Fruit fly (Drosophila melanogaster) whole organism, prepupa: ENCODE data around the gene CAH7.
A peak's percentile ranks its signal among the peaks of the same experiment; 100 is the strongest.

Experiments used
- Blimp-1 ChIP-seq: fragments of 200-800 bp; sonication (Bioruptor generic); optimal IDR thresholded peaks from 3 replicates; lab custom pipeline; 2017; ENCODE audit warnings: missing biosample characterization, missing genetic modification characterization, mild to moderate bottlenecking, moderate library complexity, missing genetic modification reagents
- CG10669 ChIP-seq: fragments of 200-800 bp; sonication (Bioruptor generic); optimal IDR thresholded peaks from 3 replicates; lab custom pipeline; 2018; ENCODE audit warnings: missing biosample characterization, mild to moderate bottlenecking, missing genetic modification characterization, moderate library complexity
- CG11902 ChIP-seq: fragments of 200-800 bp; sonication (Bioruptor generic); optimal IDR thresholded peaks from 3 replicates; lab custom pipeline; 2016; ENCODE audit warnings: missing biosample characterization, missing genetic modification characterization
- CG15336 ChIP-seq: fragments of 200-800 bp; sonication (Bioruptor generic); IDR thresholded peaks from 2 replicates; pipeline ENCODE4 v1.3.6; 2022; ENCODE audit warnings: missing biosample characterization, missing genetic modification characterization
- CG16779 ChIP-seq: fragments of 200-800 bp; sonication (Bioruptor generic); optimal IDR thresholded peaks from 3 replicates; lab custom pipeline; 2017; ENCODE audit warnings: missing biosample characterization, mild to moderate bottlenecking, missing genetic modification characterization
- CG31627 ChIP-seq: fragments of 200-800 bp; sonication (Bioruptor generic); optimal IDR thresholded peaks from 3 replicates; lab custom pipeline; 2016; ENCODE audit warnings: missing biosample characterization, missing genetic modification characterization
- CG32006 ChIP-seq: fragments of 200-800 bp; sonication (Bioruptor generic); optimal IDR thresholded peaks from 3 replicates; lab custom pipeline; 2017; ENCODE audit warnings: missing biosample characterization, mild to moderate bottlenecking, missing genetic modification characterization
- CG34406 ChIP-seq: fragments of 200-800 bp; sonication (Bioruptor generic); optimal IDR thresholded peaks from 3 replicates; lab custom pipeline; 2016; ENCODE audit warnings: missing biosample characterization, missing genetic modification characterization
- CG3919 ChIP-seq: fragments of 200-800 bp; sonication (Bioruptor generic); optimal IDR thresholded peaks from 3 replicates; lab custom pipeline; 2016; ENCODE audit warnings: missing biosample characterization, missing genetic modification characterization
- CG4318 ChIP-seq: fragments of 200-800 bp; sonication (Bioruptor generic); optimal IDR thresholded peaks from 3 replicates; lab custom pipeline; 2017; ENCODE audit warnings: missing biosample characterization, mild to moderate bottlenecking, missing genetic modification characterization
- CG6163 ChIP-seq: fragments of 200-800 bp; sonication (Bioruptor generic); IDR thresholded peaks from 3 replicates; pipeline ENCODE4 v1.3.6; 2022; ENCODE audit warnings: missing biosample characterization, missing genetic modification characterization
- CG6276 ChIP-seq: fragments of 200-800 bp; sonication (Bioruptor generic); optimal IDR thresholded peaks from 2 replicates; lab custom pipeline; 2017; ENCODE audit warnings: missing biosample characterization, mild to moderate bottlenecking, missing genetic modification characterization
- CG6792 ChIP-seq: fragments of 200-800 bp; sonication (Bioruptor generic); optimal IDR thresholded peaks from 3 replicates; lab custom pipeline; 2016; ENCODE audit warnings: missing biosample characterization, missing genetic modification characterization
- CG6808 ChIP-seq: fragments of 200-800 bp; sonication (Bioruptor generic); optimal IDR thresholded peaks from 3 replicates; lab custom pipeline; 2017; ENCODE audit warnings: missing biosample characterization, missing genetic modification characterization, mild to moderate bottlenecking, moderate library complexity, missing genetic modification reagents
- CG6854 ChIP-seq: fragments of 200-800 bp; sonication (Bioruptor generic); optimal IDR thresholded peaks from 2 replicates; lab custom pipeline; 2017; ENCODE audit warnings: missing biosample characterization, mild to moderate bottlenecking, missing genetic modification characterization
- CG8119 ChIP-seq: fragments of 200-800 bp; sonication (Bioruptor generic); IDR thresholded peaks from 3 replicates; pipeline ENCODE4 v1.3.6; 2022; ENCODE audit warnings: missing biosample characterization, missing genetic modification characterization
- CG8319 ChIP-seq: fragments of 200-800 bp; sonication (Bioruptor generic); optimal IDR thresholded peaks from 3 replicates; lab custom pipeline; 2016; ENCODE audit warnings: missing biosample characterization, missing genetic modification characterization
- CG8632 ChIP-seq: fragments of 200-800 bp; sonication (Bioruptor generic); optimal IDR thresholded peaks from 3 replicates; lab custom pipeline; 2016; ENCODE audit warnings: missing biosample characterization, missing genetic modification characterization
- Eip75B ChIP-seq: fragments of 200-800 bp; sonication (Bioruptor generic); optimal IDR thresholded peaks from 3 replicates; lab custom pipeline; 2016; ENCODE audit warnings: missing biosample characterization, missing genetic modification characterization
- Eip93F ChIP-seq: fragments of 200-800 bp; sonication (Bioruptor generic); optimal IDR thresholded peaks from 2 replicates; lab custom pipeline; 2016; ENCODE audit warnings: missing biosample characterization, mild to moderate bottlenecking, missing genetic modification characterization
- Ets96B ChIP-seq: fragments of 200-800 bp; optimal IDR thresholded peaks from 2 replicates; lab custom pipeline; 2019; ENCODE audit warnings: missing biosample characterization, mild to moderate bottlenecking, missing genetic modification characterization, moderate library complexity
- Hr39 ChIP-seq: fragments of 200-800 bp; sonication (Bioruptor generic); optimal IDR thresholded peaks from 2 replicates; lab custom pipeline; 2016; ENCODE audit warnings: missing biosample characterization, missing genetic modification characterization
- Hr4 ChIP-seq: fragments of 200-800 bp; sonication (Bioruptor generic); optimal IDR thresholded peaks from 3 replicates; lab custom pipeline; 2016; ENCODE audit warnings: missing biosample characterization, missing genetic modification characterization
- Lpt ChIP-seq: fragments of 200-800 bp; sonication (Bioruptor generic); optimal IDR thresholded peaks from 3 replicates; lab custom pipeline; 2016; ENCODE audit warnings: missing biosample characterization, missing genetic modification characterization
- Met ChIP-seq: fragments of 200-800 bp; sonication (Bioruptor generic); optimal IDR thresholded peaks from 3 replicates; lab custom pipeline; 2016; ENCODE audit warnings: missing biosample characterization, missing genetic modification characterization
- Sox102F ChIP-seq: fragments of 200-800 bp; sonication (Bioruptor generic); optimal IDR thresholded peaks from 2 replicates; lab custom pipeline; 2016; ENCODE audit warnings: missing biosample characterization, mild to moderate bottlenecking, missing genetic modification characterization
- Sox14 ChIP-seq: fragments of 200-800 bp; sonication (Bioruptor generic); optimal IDR thresholded peaks from 3 replicates; lab custom pipeline; 2016; ENCODE audit warnings: missing biosample characterization, missing genetic modification characterization
- achi ChIP-seq: fragments of 200-800 bp; sonication (Bioruptor generic); optimal IDR thresholded peaks from 3 replicates; lab custom pipeline; 2016; ENCODE audit warnings: missing biosample characterization, missing genetic modification characterization
- dac ChIP-seq: fragments of 200-800 bp; sonication (Bioruptor generic); optimal IDR thresholded peaks from 2 replicates; lab custom pipeline; 2017; ENCODE audit warnings: missing biosample characterization, mild to moderate bottlenecking, missing genetic modification characterization
- dsx ChIP-seq: fragments of 200-800 bp; optimal IDR thresholded peaks from 3 replicates; lab custom pipeline; 2019; ENCODE audit warnings: missing biosample characterization, mild to moderate bottlenecking, missing genetic modification characterization, moderate library complexity; ENCODE audit not compliant: poor library complexity, severe bottlenecking
- eg ChIP-seq: fragments of 200-800 bp; sonication (Bioruptor generic); IDR thresholded peaks from 3 replicates; pipeline ENCODE4 v1.3.6; 2022; ENCODE audit warnings: missing biosample characterization, missing genetic modification characterization
- esn ChIP-seq: fragments of 200-800 bp; sonication (Bioruptor generic); optimal IDR thresholded peaks from 2 replicates; lab custom pipeline; 2016; ENCODE audit warnings: missing biosample characterization, mild to moderate bottlenecking, missing genetic modification characterization, moderate library complexity
- fd85E ChIP-seq: fragments of 200-800 bp; sonication (Bioruptor generic); optimal IDR thresholded peaks from 3 replicates; lab custom pipeline; 2016; ENCODE audit warnings: missing biosample characterization, missing genetic modification characterization
- fkh ChIP-seq: fragments of 200-800 bp; sonication (Bioruptor generic); optimal IDR thresholded peaks from 3 replicates; lab custom pipeline; 2017; ENCODE audit warnings: missing biosample characterization, mild to moderate bottlenecking, missing genetic modification characterization, moderate library complexity
- lz ChIP-seq: fragments of 200-800 bp; sonication (Bioruptor generic); optimal IDR thresholded peaks from 3 replicates; lab custom pipeline; 2016; ENCODE audit warnings: missing biosample characterization, missing genetic modification characterization
- net ChIP-seq: fragments of 200-800 bp; sonication (Bioruptor generic); optimal IDR thresholded peaks from 3 replicates; lab custom pipeline; 2016; ENCODE audit warnings: missing biosample characterization, missing genetic modification characterization
- pdm3 ChIP-seq: fragments of 200-800 bp; sonication (Bioruptor generic); optimal IDR thresholded peaks from 3 replicates; lab custom pipeline; 2016; ENCODE audit warnings: missing biosample characterization, missing genetic modification characterization
- salr ChIP-seq, 2 experiments: fragments of 200-800 bp; sonication (Bioruptor generic); optimal IDR thresholded peaks; 3 replicates each; lab custom pipeline; 2016 to 2018; ENCODE audit warnings: missing biosample characterization in 2 of 2, missing genetic modification characterization in 2 of 2, mild to moderate bottlenecking in 1 of 2
- spab ChIP-seq: fragments of 200-800 bp; sonication (Bioruptor generic); optimal IDR thresholded peaks from 2 replicates; lab custom pipeline; 2017; ENCODE audit warnings: missing biosample characterization, mild to moderate bottlenecking, missing genetic modification characterization, missing genetic modification reagents
- svp ChIP-seq: fragments of 200-800 bp; sonication (Bioruptor generic); peaks from one replicate; lab custom pipeline; 2016; ENCODE audit warnings: missing biosample characterization, missing genetic modification characterization
- topi ChIP-seq: fragments of 200-800 bp; sonication (Bioruptor generic); optimal IDR thresholded peaks from 3 replicates; lab custom pipeline; 2016; ENCODE audit warnings: missing biosample characterization, missing genetic modification characterization
- vri ChIP-seq: fragments of 200-800 bp; sonication (Bioruptor generic); optimal IDR thresholded peaks from 3 replicates; lab custom pipeline; 2016; ENCODE audit warnings: missing biosample characterization, mild to moderate bottlenecking, missing genetic modification characterization

The CAH7 gene

dm6 chr3R:10153957-10154685, 42.1 kb downstream of the CAH7 start (continued):
- TF ChIP-seq CG6808 (GFP tag; lab: Kevin White, UChicago), result no peak
- TF ChIP-seq CG8319, result peak; percentile 8
- no peak for TF ChIP-seq net (GFP tag; lab: Kevin White, UChicago)
- no peak for TF ChIP-seq Met (GFP tag; lab: Kevin White, UChicago)

dm6 chr3R:10161163-10161562, 49.1 kb downstream of the CAH7 start, which contains the start of gene CG6254:
TSS of gene CG6254 (minus strand) at chr3R:10161331.
- no peak for TF ChIP-seq vri (GFP tag; lab: Kevin White, UChicago)
- no peak for TF ChIP-seq svp (GFP tag; lab: Kevin White, UChicago)
- TF ChIP-seq lz (GFP tag; lab: Kevin White, UChicago), result peak; percentile 26
- TF ChIP-seq Eip93F (GFP tag; lab: Kevin White, UChicago), result no peak
- no peak for TF ChIP-seq CG6792
- no peak for TF ChIP-seq achi (GFP tag; lab: Kevin White, UChicago)
- no peak for TF ChIP-seq CG6808 (GFP tag; lab: Kevin White, UChicago)
- no peak for TF ChIP-seq salr (GFP tag; optimal IDR thresholded peaks at IDR 0.05; lab: Kevin White, UChicago)
- TF ChIP-seq CG16779 (tag; lab: Kevin White, UChicago), result no peak
- TF ChIP-seq fkh (GFP tag; lab: Kevin White, UChicago), result no peak
- TF ChIP-seq CG4318 (GFP tag; lab: Kevin White, UChicago), result no peak
- TF ChIP-seq CG6276, result no peak
- no peak for TF ChIP-seq CG8119 (GFP tag; lab: Robert Waterston, UW)
- TF ChIP-seq Ets96B (tag; lab: Kevin White, UChicago), result no peak
- TF ChIP-seq spab (GFP tag; lab: Kevin White, UChicago), result no peak
- TF ChIP-seq Blimp-1 (GFP tag; lab: Kevin White, UChicago), result peak; percentile 42
- TF ChIP-seq CG15336, result no peak
- TF ChIP-seq Hr39 (GFP tag; lab: Kevin White, UChicago), result peak; percentile 47
- TF ChIP-seq CG31627, result peak; percentile 43
- TF ChIP-seq Lpt (GFP tag; lab: Kevin White, UChicago), result no peak
- peak; percentile 65 for TF ChIP-seq Sox14 (GFP tag; lab: Kevin White, UChicago)
- no peak for TF ChIP-seq CG34406
- no peak for TF ChIP-seq CG8632 (GFP tag; lab: Kevin White, UChicago)
- TF ChIP-seq dsx (GFP tag; lab: Kevin White, UChicago), result no peak
- TF ChIP-seq CG11902, result peak; percentile 7
- peak; percentile 52 for TF ChIP-seq esn (GFP tag; lab: Kevin White, UChicago)
- TF ChIP-seq fd85E (GFP tag; lab: Kevin White, UChicago), result no peak
- TF ChIP-seq pdm3 (GFP tag; lab: Kevin White, UChicago), result no peak
- no peak for TF ChIP-seq CG6163
- no peak for TF ChIP-seq dac (GFP tag; lab: Kevin White, UChicago)
- TF ChIP-seq, all 60 proteins: peak for 7

- TF ChIP-seq Sox14 (GFP tag; lab: Kevin White, UChicago) (no peak), CG6854 (GFP tag; lab: Kevin White, UChicago) (peak; percentile 17), Met (GFP tag; lab: Kevin White, UChicago) (no peak), vri (GFP tag; lab: Kevin White, UChicago) (peak; percentile 79), CG10669 (no peak), topi (GFP tag; lab: Kevin White, UChicago) (no peak), esn (GFP tag; lab: Kevin White, UChicago) (peak; percentile 38), Eip75B (GFP tag; lab: Kevin White, UChicago) (no peak), CG8632 (GFP tag; lab: Kevin White, UChicago) (no peak), Sox102F (peak; percentile 41), CG32006 (GFP tag; lab: Kevin White, UChicago) (no peak), eg (no peak), Hr4 (GFP tag; lab: Kevin White, UChicago) (no peak), CG3919 (GFP tag; lab: Kevin White, UChicago) (no peak), CG31627 (no peak)
Observed at dm6 chr3R:10166334-10166733, 54.3 kb downstream of the CAH7 start.
